Fruit fly (Drosophila melanogaster) whole organism, pupa: ENCODE results near the gene Sp1.

Experiments
- CG10348 ChIP-seq: fragments of 200-800 bp; sonication (Bioruptor generic); IDR thresholded peaks from 2 replicates; pipeline ENCODE4 v1.3.6; 2022; ENCODE audit warnings: missing biosample characterization, missing genetic modification characterization
- CG12605 ChIP-seq: fragments of 200-800 bp; sonication (Bioruptor generic); IDR thresholded peaks from 2 replicates; pipeline ENCODE4 v1.3.6; 2022; ENCODE audit warnings: missing biosample characterization, missing genetic modification characterization
- CG13204 ChIP-seq: fragments of 200-800 bp; sonication (Bioruptor generic); optimal IDR thresholded peaks from 2 replicates; lab custom pipeline; 2018; ENCODE audit warnings: missing biosample characterization, mild to moderate bottlenecking, missing genetic modification characterization, moderate library complexity
- CG14655 ChIP-seq: fragments of 200-800 bp; sonication (Bioruptor generic); optimal IDR thresholded peaks from 3 replicates; lab custom pipeline; 2017; ENCODE audit warnings: mild to moderate bottlenecking, missing biosample characterization, missing genetic modification reagents, missing genetic modification characterization
- CG15710 ChIP-seq: fragments of 200-800 bp; sonication (Bioruptor generic); optimal IDR thresholded peaks from 2 replicates; lab custom pipeline; 2018; ENCODE audit warnings: missing biosample characterization, mild to moderate bottlenecking, missing genetic modification characterization, moderate library complexity
- CG17806 ChIP-seq: fragments of 200-800 bp; sonication (Bioruptor generic); optimal IDR thresholded peaks from 2 replicates; lab custom pipeline; 2018; ENCODE audit warnings: missing biosample characterization, mild to moderate bottlenecking, missing genetic modification characterization, moderate library complexity
- CG32121 ChIP-seq: fragments of 200-800 bp; sonication (Bioruptor generic); IDR thresholded peaks from 2 replicates; pipeline ENCODE4 v1.3.6; 2022; ENCODE audit warnings: missing biosample characterization, missing genetic modification characterization
- CG34367 ChIP-seq: fragments of 200-800 bp; sonication (Bioruptor generic); optimal IDR thresholded peaks from 2 replicates; lab custom pipeline; 2018; ENCODE audit warnings: missing biosample characterization, mild to moderate bottlenecking, missing genetic modification characterization
- CG4496 ChIP-seq: fragments of 200-800 bp; sonication (Bioruptor generic); IDR thresholded peaks from 3 replicates; pipeline ENCODE4 v1.3.6; 2022; ENCODE audit warnings: missing biosample characterization, missing genetic modification characterization
- CG8159 ChIP-seq: fragments of 200-800 bp; sonication (Bioruptor generic); optimal IDR thresholded peaks from 3 replicates; lab custom pipeline; 2018; ENCODE audit warnings: missing biosample characterization, mild to moderate bottlenecking, missing genetic modification characterization, moderate library complexity
- CG8301 ChIP-seq: fragments of 200-800 bp; sonication (Bioruptor generic); optimal IDR thresholded peaks from 2 replicates; lab custom pipeline; 2018; ENCODE audit warnings: missing biosample characterization, mild to moderate bottlenecking, missing genetic modification characterization
- CG9948 ChIP-seq: fragments of 200-800 bp; sonication (Bioruptor generic); optimal IDR thresholded peaks from 2 replicates; lab custom pipeline; 2018; ENCODE audit warnings: missing biosample characterization, mild to moderate bottlenecking, missing genetic modification characterization, moderate library complexity
- D1 ChIP-seq: fragments of 200-800 bp; sonication (Bioruptor generic); optimal IDR thresholded peaks from 2 replicates; lab custom pipeline; 2018; ENCODE audit warnings: missing biosample characterization, mild to moderate bottlenecking, missing genetic modification characterization, moderate library complexity
- EcR ChIP-seq: fragments of 200-800 bp; sonication (Bioruptor generic); optimal IDR thresholded peaks from 3 replicates; lab custom pipeline; 2019; ENCODE audit warnings: missing biosample characterization, missing genetic modification characterization, mild to moderate bottlenecking, moderate library complexity, missing genetic modification reagents
- Ets98B ChIP-seq: fragments of 200-800 bp; sonication (Bioruptor generic); IDR thresholded peaks from 2 replicates; pipeline ENCODE4 v1.3.6; 2022; ENCODE audit warnings: missing biosample characterization, missing genetic modification characterization
- Pif1A ChIP-seq: fragments of 200-800 bp; sonication (Bioruptor generic); optimal IDR thresholded peaks from 3 replicates; lab custom pipeline; 2016; ENCODE audit warnings: missing biosample characterization, missing genetic modification characterization
- Pif1B ChIP-seq: fragments of 200-800 bp; sonication (Bioruptor generic); optimal IDR thresholded peaks from 3 replicates; lab custom pipeline; 2016; ENCODE audit warnings: missing biosample characterization, missing genetic modification characterization
- Snoo ChIP-seq: fragments of 200-800 bp; sonication (Bioruptor generic); optimal IDR thresholded peaks from 3 replicates; lab custom pipeline; 2017; ENCODE audit warnings: missing biosample characterization, mild to moderate bottlenecking, missing genetic modification characterization, inconsistent platforms
- fd96Ca ChIP-seq: fragments of 200-800 bp; sonication (Bioruptor generic); IDR thresholded peaks from 3 replicates; pipeline ENCODE4 v1.3.6; 2022; ENCODE audit warnings: missing biosample characterization, missing genetic modification characterization
- gl ChIP-seq: fragments of 200-800 bp; sonication (Bioruptor generic); optimal IDR thresholded peaks from 2 replicates; lab custom pipeline; 2018; ENCODE audit warnings: missing biosample characterization, mild to moderate bottlenecking, missing genetic modification characterization
- rn ChIP-seq: fragments of 200-800 bp; sonication (Bioruptor generic); IDR thresholded peaks from 2 replicates; pipeline ENCODE4 v1.3.6; 2022; ENCODE audit warnings: missing biosample characterization, missing genetic modification characterization

The Sp1 gene

dm6 chrX:9751443-9751842 lies 22.0 kb downstream of the Sp1 start:
- TF ChIP-seq CG4496 (GFP tag; lab: Robert Waterston, UW), result no peak; the same call in 2 of the 3 replicates
- peak; percentile 8 for TF ChIP-seq CG8301
- peak; percentile 3 for TF ChIP-seq CG14655 (GFP tag; lab: Kevin White, UChicago)
- TF ChIP-seq CG32121 (GFP tag; lab: Robert Waterston, UW), result peak; percentile 18; the same call in 1 of the 2 replicates
- no peak for TF ChIP-seq CG17806
- no peak for TF ChIP-seq Ets98B
- TF ChIP-seq D1, result no peak

- TF ChIP-seq CG12605 (GFP tag; lab: Robert Waterston, UW), result no peak
- no peak for TF ChIP-seq CG8159 (tag; lab: Kevin White, UChicago)
- no peak for TF ChIP-seq Pif1B (GFP tag; lab: Kevin White, UChicago)
- no peak for TF ChIP-seq CG34367
These were observed 23.9 kb downstream of the Sp1 start for dm6 chrX:9753353-9753752.

- TF ChIP-seq D1 (no peak), Snoo (no peak), CG8301 (no peak), Ets98B (no peak), CG4496 (GFP tag; lab: Robert Waterston, UW) (no peak), CG10348 (GFP tag; lab: Robert Waterston, UW) (no peak)
These were observed 25.0 kb downstream of the Sp1 start for dm6 chrX:9754474-9754873.

DNA sequence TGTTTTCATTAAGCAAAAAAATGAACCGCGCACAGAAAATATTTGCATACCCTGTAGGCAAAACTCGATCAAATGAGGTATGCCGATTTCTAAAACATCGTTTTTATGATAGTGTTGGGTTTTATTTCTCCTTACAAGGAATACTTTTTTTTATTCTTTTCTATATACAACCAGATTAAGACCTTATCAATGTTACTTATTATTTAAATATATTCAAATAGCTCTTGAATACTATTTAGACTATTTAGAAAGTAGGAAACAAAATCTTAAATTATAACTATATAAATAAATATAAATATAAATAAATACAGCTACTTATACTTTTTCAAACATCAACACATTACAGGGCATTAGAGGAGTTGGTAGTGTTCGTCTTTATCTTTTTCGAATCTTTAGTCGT lies 28.5 kb downstream of the Sp1 start:
- TF ChIP-seq gl (tag; lab: Kevin White, UChicago), result no peak
- no peak for TF ChIP-seq CG15710 (tag; lab: Kevin White, UChicago)
- no peak for TF ChIP-seq CG8301
- no peak for TF ChIP-seq CG8159 (tag; lab: Kevin White, UChicago)
- TF ChIP-seq rn (GFP tag; lab: Robert Waterston, UW), result no peak
- TF ChIP-seq EcR (GFP tag; lab: Kevin White, UChicago), result no peak
- TF ChIP-seq CG34367, result no peak
- no peak for TF ChIP-seq CG17806
- no peak for TF ChIP-seq D1
- no peak for TF ChIP-seq CG10348 (GFP tag; lab: Robert Waterston, UW)
- TF ChIP-seq CG4496 (GFP tag; lab: Robert Waterston, UW), result no peak
- no peak for TF ChIP-seq CG14655 (GFP tag; lab: Kevin White, UChicago)
- TF ChIP-seq Pif1B (GFP tag; lab: Kevin White, UChicago), result no peak
- no peak for TF ChIP-seq Pif1A
- TF ChIP-seq CG12605 (GFP tag; lab: Robert Waterston, UW), result no peak
- no peak for TF ChIP-seq CG13204 (GFP tag; lab: Kevin White, UChicago)
- TF ChIP-seq Ets98B, result no peak
- TF ChIP-seq CG9948, result no peak

DNA sequence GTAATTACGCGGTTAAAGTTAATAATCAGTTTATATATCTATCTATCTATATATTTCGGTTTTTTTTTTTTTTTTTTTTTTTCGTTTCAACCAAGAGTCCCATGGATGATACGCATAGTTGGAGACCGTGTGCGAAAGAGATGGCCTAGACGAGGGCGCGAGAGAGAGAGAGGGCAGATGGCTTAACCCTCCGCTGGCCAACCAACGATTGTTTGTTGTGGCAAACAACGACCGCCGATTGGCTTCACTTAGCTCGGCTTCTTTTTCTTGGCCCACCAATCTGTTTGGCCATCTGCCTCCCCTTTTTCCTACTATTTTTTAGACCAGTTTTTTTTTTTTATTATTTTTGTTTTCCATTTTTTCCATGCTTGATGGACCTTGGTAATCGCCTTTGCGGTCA lies 36.1 kb downstream of the Sp1 start:
- TF ChIP-seq CG9948 (no peak), D1 (no peak), rn (GFP tag; lab: Robert Waterston, UW) (no peak), CG17806 (no peak), CG14655 (GFP tag; lab: Kevin White, UChicago) (no peak), CG32121 (GFP tag; lab: Robert Waterston, UW) (no peak), Pif1A (no peak), Pif1B (GFP tag; lab: Kevin White, UChicago) (no peak), gl (tag; lab: Kevin White, UChicago) (no peak), CG8301 (no peak), EcR (GFP tag; lab: Kevin White, UChicago) (no peak), CG8159 (tag; lab: Kevin White, UChicago) (no peak)

DNA sequence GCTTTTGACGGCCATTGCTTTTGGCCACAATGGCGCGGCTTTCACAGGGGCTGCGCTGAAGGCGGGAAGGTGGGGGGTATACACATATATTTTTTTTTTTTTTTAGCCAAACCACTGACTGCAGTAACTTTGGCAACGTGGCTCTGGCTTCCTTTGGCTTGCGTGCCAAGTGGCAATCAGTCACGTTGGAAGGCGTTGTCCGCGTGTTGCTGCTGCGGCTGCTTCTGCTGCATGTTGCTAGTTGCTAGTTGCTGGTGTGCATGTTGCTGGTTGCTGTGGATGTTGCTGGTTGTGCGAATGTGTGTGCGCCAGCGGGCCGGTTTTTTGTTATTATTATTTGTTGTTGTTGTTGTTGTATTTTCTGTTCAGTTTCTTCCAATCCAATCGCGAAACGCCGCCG lies 41.6 kb downstream of the Sp1 start:
- TF ChIP-seq Snoo (no peak), Ets98B (no peak), CG32121 (GFP tag; lab: Robert Waterston, UW) (no peak), CG8159 (tag; lab: Kevin White, UChicago) (no peak), CG4496 (GFP tag; lab: Robert Waterston, UW) (no peak), CG12605 (GFP tag; lab: Robert Waterston, UW) (no peak), D1 (no peak), rn (GFP tag; lab: Robert Waterston, UW) (no peak), CG13204 (GFP tag; lab: Kevin White, UChicago) (no peak), EcR (GFP tag; lab: Kevin White, UChicago) (no peak), CG14655 (GFP tag; lab: Kevin White, UChicago) (no peak)

DNA sequence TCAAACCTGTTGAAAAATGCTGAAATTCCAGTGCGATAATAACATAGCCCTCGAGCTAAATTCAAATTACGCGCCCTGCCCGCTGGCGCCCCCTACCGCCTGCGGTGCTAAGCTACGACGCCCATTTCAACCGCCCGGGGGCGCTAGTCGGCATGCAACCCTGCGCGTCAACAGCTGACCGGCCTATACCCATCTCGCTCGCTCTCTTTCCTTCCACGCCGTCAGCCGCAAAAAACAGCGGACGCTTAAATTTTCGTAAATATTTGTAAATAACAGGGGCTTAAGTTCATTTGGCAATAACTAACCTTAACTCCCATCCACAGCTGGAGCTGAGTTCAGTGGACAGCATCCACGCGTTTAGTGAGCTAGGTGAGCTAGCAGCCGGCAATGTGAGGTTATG lies 49.1 kb downstream of the Sp1 start, which contains the start of gene CG1354:
Gene CG1354, plus strand, starts transcription at position 198 of the 400 bp plus-strand sequence.
- TF ChIP-seq rn (GFP tag; lab: Robert Waterston, UW) (0 out of 2 replicates have a peak, but pooled peaks have one; percentile 16), Snoo (peak; percentile 36), fd96Ca (GFP tag; lab: Robert Waterston, UW) (peak; percentile 47; the same call in 2 of the 3 replicates), CG32121 (GFP tag; lab: Robert Waterston, UW) (peak; percentile 45; the same call in 1 of the 2 replicates), CG15710 (tag; lab: Kevin White, UChicago) (peak; percentile 2), CG4496 (GFP tag; lab: Robert Waterston, UW) (peak; percentile 76), CG12605 (GFP tag; lab: Robert Waterston, UW) (no peak), Ets98B (peak; percentile 58), Pif1B (GFP tag; lab: Kevin White, UChicago) (no peak)
